Fruit fly (Drosophila melanogaster): Measurements from ENCODE around the gene CG14153.

The CG14153 gene

dm6 chr3L:10643228-10643627 lies at the start of gene CG14153:
TSS of gene CG14153 (plus strand) at chr3L:10643528.
- TF ChIP-seq CG32121 (GFP tag; IDR thresholded peaks at IDR 0.05), result no peak
- TF ChIP-seq CG9948 (tag; optimal IDR thresholded peaks at IDR 0.05), result no peak
- TF ChIP-seq Ets98B (GFP tag; IDR thresholded peaks at IDR 0.05), result no peak
- TF ChIP-seq CG13204 (GFP tag; optimal IDR thresholded peaks at IDR 0.05), result no peak
- TF ChIP-seq CG17806 (tag; optimal IDR thresholded peaks at IDR 0.05), result no peak
- TF ChIP-seq Snoo (tag; optimal IDR thresholded peaks at IDR 0.05), result no peak
- TF ChIP-seq CG12605 (GFP tag; IDR thresholded peaks at IDR 0.05), result no peak
- no peak for TF ChIP-seq CG14655 (GFP tag; optimal IDR thresholded peaks at IDR 0.05)
- no peak for TF ChIP-seq CG8301 (tag; optimal IDR thresholded peaks at IDR 0.05)
- no peak for TF ChIP-seq CG34367 (tag; optimal IDR thresholded peaks at IDR 0.05)
- no peak for TF ChIP-seq CG4496 (GFP tag; IDR thresholded peaks at IDR 0.05)
- no peak for TF ChIP-seq D1 (tag; optimal IDR thresholded peaks at IDR 0.05)
- no peak for TF ChIP-seq CG10348 (GFP tag; IDR thresholded peaks at IDR 0.05)
- no peak for TF ChIP-seq rn (GFP tag; IDR thresholded peaks at IDR 0.05)
- no peak for TF ChIP-seq fd96Ca (GFP tag; IDR thresholded peaks at IDR 0.05)

DNA sequence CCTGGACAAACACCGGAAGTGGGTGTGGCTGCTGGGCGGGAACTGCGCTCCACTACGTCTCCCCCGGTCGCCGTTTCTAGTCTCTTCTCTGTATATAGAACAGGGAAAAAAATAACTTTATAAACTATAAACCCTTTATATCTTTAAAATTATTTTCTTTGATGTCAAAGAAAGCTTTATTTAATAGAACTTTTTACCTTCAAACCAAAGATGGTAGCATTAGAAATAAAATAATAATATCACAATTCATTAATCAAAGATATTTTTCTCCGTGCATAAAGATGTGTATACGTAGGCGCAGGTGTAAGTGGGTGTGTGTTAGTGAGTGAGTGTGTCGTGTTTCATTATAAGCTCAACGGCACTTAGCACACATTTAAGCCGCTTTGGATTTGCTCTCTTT lies 43.8 kb upstream of the CG14153 start:
- no peak for TF ChIP-seq gl (tag; optimal IDR thresholded peaks at IDR 0.05)
- TF ChIP-seq Snoo (tag; optimal IDR thresholded peaks at IDR 0.05), result no peak
- no peak for TF ChIP-seq CG12605 (GFP tag; IDR thresholded peaks at IDR 0.05)
- no peak for TF ChIP-seq Ets98B (GFP tag; IDR thresholded peaks at IDR 0.05)
- TF ChIP-seq CG17806 (tag; optimal IDR thresholded peaks at IDR 0.05), result no peak
- TF ChIP-seq CG34367 (tag; optimal IDR thresholded peaks at IDR 0.05), result no peak
- TF ChIP-seq CG9948 (tag; optimal IDR thresholded peaks at IDR 0.05), result no peak
- no peak for TF ChIP-seq fd96Ca (GFP tag; IDR thresholded peaks at IDR 0.05)
- no peak for TF ChIP-seq CG8159 (tag; optimal IDR thresholded peaks at IDR 0.05)
- TF ChIP-seq D1 (tag; optimal IDR thresholded peaks at IDR 0.05), result no peak
- no peak for TF ChIP-seq Pif1B (GFP tag; optimal IDR thresholded peaks at IDR 0.05)
- no peak for TF ChIP-seq CG32121 (GFP tag; IDR thresholded peaks at IDR 0.05)
- TF ChIP-seq Pif1A (GFP tag; optimal IDR thresholded peaks at IDR 0.05), result no peak
- TF ChIP-seq CG10348 (GFP tag; IDR thresholded peaks at IDR 0.05), result no peak
- TF ChIP-seq CG14655 (GFP tag; optimal IDR thresholded peaks at IDR 0.05), result no peak
- no peak for TF ChIP-seq EcR (GFP tag; optimal IDR thresholded peaks at IDR 0.05)
- no peak for TF ChIP-seq rn (GFP tag; IDR thresholded peaks at IDR 0.05)
- TF ChIP-seq CG15710 (tag; optimal IDR thresholded peaks at IDR 0.05), result no peak
- TF ChIP-seq CG4496 (GFP tag; IDR thresholded peaks at IDR 0.05), result no peak
- TF ChIP-seq CG8301 (tag; optimal IDR thresholded peaks at IDR 0.05), result no peak

DNA sequence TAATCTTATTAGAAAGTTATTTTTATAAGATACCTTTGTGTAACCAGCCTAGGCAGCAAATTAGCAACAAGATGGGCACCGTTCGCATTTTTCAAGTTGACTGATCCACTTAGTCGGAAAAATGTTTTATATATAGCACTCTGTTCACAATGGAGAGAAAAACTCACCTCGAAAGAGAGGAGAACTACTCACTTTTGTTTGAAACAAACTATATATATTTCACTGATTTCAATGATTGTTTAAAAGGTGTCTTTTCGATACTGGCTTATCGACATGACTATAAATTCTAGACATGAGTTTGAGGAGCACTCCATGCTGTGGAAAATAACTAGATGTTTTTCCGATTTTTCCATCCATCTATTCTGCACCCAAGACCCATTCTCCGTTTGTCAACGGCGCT lies 19.9 kb upstream of the CG14153 start, which contains the start of gene CG42521:
Gene CG42521 (minus strand): TSS at position 101 of the 400 bp plus-strand sequence.
- TF ChIP-seq CG13204 (GFP tag; optimal IDR thresholded peaks at IDR 0.05) (no peak), CG4496 (GFP tag; IDR thresholded peaks at IDR 0.05) (no peak), Ets98B (GFP tag; IDR thresholded peaks at IDR 0.05) (no peak), Pif1B (GFP tag; optimal IDR thresholded peaks at IDR 0.05) (no peak), CG10348 (GFP tag; IDR thresholded peaks at IDR 0.05) (no peak), rn (GFP tag; IDR thresholded peaks at IDR 0.05) (no peak), Pif1A (GFP tag; optimal IDR thresholded peaks at IDR 0.05) (no peak), CG9948 (tag; optimal IDR thresholded peaks at IDR 0.05) (no peak), gl (tag; optimal IDR thresholded peaks at IDR 0.05) (no peak), CG32121 (GFP tag; IDR thresholded peaks at IDR 0.05) (no peak), CG34367 (tag; optimal IDR thresholded peaks at IDR 0.05) (no peak), Snoo (tag; optimal IDR thresholded peaks at IDR 0.05) (no peak), CG17806 (tag; optimal IDR thresholded peaks at IDR 0.05) (no peak), fd96Ca (GFP tag; IDR thresholded peaks at IDR 0.05) (no peak), EcR (GFP tag; optimal IDR thresholded peaks at IDR 0.05) (no peak)

DNA sequence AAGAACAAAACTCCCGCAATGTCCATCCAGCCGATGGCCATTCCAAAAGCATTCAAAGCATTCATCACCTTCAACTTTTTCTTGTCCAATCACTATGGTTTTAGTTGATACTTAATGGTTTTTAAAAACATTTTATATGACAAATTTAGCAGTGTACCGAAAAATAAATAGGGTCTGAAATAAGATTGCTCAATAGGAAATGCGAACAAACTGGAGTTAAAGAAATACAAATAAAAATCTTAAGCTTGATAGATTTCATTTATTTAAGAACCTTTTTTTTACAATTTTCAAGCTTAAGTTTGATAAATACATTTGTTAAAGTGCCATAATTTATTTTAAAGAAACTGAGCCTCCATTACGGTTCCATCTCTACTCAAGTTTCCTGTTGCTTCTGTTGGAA lies 17.8 kb upstream of the CG14153 start, which contains the start of gene CG43127:
Gene CG43127 (minus strand): TSS at position 101 of the 400 bp plus-strand sequence.
- TF ChIP-seq CG32121 (GFP tag; IDR thresholded peaks at IDR 0.05), result no peak
- TF ChIP-seq CG4496 (GFP tag; IDR thresholded peaks at IDR 0.05), result no peak
- no peak for TF ChIP-seq D1 (tag; optimal IDR thresholded peaks at IDR 0.05)
- TF ChIP-seq CG12605 (GFP tag; IDR thresholded peaks at IDR 0.05), result no peak
- TF ChIP-seq Pif1A (GFP tag; optimal IDR thresholded peaks at IDR 0.05), result no peak

DNA sequence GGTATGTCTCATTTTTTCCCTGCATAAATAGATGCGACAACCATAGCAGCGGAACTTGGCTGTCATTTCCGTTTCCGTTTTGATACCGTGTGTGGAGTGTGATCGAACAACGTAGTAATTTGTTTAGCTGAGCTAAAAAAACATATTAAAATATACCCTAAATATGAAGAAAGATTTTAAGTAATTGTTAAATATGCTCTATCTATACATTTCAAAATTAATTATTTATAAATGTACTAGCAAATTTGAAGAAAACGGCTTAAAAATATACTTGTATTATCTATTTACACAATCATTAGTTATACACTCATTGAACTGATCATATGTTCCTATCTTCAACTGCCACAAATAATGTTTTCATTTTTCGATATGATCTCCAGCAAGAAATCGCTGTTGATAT lies 17.1 kb upstream of the CG14153 start, which contains the start of gene CG34238:
Gene CG34238 (plus strand): TSS at position 301 of the 400 bp plus-strand sequence.
- no peak for TF ChIP-seq CG8301 (tag; optimal IDR thresholded peaks at IDR 0.05)
- TF ChIP-seq Pif1A (GFP tag; optimal IDR thresholded peaks at IDR 0.05), result no peak
- no peak for TF ChIP-seq CG17806 (tag; optimal IDR thresholded peaks at IDR 0.05)
- TF ChIP-seq rn (GFP tag; IDR thresholded peaks at IDR 0.05), result no peak
- no peak for TF ChIP-seq fd96Ca (GFP tag; IDR thresholded peaks at IDR 0.05)
- no peak for TF ChIP-seq CG9948 (tag; optimal IDR thresholded peaks at IDR 0.05)
- TF ChIP-seq EcR (GFP tag; optimal IDR thresholded peaks at IDR 0.05), result no peak
- TF ChIP-seq CG4496 (GFP tag; IDR thresholded peaks at IDR 0.05), result no peak
- no peak for TF ChIP-seq Snoo (tag; optimal IDR thresholded peaks at IDR 0.05)

DNA sequence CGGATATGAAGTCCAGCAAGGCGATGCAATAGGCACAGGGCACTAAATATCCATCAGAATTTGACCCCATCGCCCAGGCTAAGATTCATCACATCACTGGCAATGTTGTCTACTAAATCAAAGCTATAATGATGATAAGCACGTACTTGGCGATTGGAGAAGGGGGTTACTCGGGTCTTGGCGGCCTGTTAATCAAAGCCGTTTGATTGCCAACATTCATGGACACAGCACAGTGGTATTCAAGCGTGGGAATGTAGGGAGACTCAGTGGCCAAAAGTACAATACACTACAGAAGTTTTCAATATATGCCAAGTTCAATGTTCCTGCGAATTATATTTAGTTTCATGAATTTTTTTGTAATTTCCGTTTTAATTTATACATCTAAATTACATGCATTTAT lies 14.9 kb upstream of the CG14153 start, which contains the start of gene CG14151:
Gene CG14151 (minus strand): TSS at position 101 of the 400 bp plus-strand sequence.
- TF ChIP-seq CG14655 (GFP tag; optimal IDR thresholded peaks at IDR 0.05) (no peak), CG10348 (GFP tag; IDR thresholded peaks at IDR 0.05) (no peak), CG34367 (tag; optimal IDR thresholded peaks at IDR 0.05) (no peak), Ets98B (GFP tag; IDR thresholded peaks at IDR 0.05) (no peak)

DNA sequence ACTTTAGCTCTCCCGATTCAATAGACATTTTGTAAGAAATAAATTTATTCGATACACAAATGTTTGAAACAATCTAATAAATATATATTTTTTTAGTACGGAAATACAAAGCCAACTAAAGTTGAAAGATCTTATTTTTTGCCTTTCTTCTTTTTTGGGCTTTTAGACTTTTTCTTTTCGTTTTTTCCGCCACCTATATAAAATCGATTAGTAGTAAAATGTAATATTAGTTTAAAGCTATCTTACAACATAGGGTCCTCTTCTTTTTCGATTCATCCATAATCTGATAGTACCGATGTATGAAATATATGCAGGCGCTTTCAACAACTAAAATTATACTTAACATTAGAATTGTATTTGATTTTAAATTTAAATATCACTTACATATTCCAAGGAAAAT lies 13.4 kb upstream of the CG14153 start, which contains the start of gene CG42536:
Gene CG42536 (minus strand): TSS at position 101 of the 400 bp plus-strand sequence.
- no peak for TF ChIP-seq Pif1A (GFP tag; optimal IDR thresholded peaks at IDR 0.05)
- no peak for TF ChIP-seq CG17806 (tag; optimal IDR thresholded peaks at IDR 0.05)
- TF ChIP-seq CG32121 (GFP tag; IDR thresholded peaks at IDR 0.05), result no peak

Data from whole organism, pupa.